Worm (Caenorhabditis elegans) whole organism, L2 larva: ENCODE data around the gene nyn-1.

ENCODE experiments used
- C34F6.9 ChIP-seq: fragments of 150-350 bp; optimal IDR thresholded peaks from 2 replicates; lab custom pipeline; 2014; ENCODE audit warnings: missing biosample characterization, missing genetic modification characterization
- F13H6.1 ChIP-seq: sonication (generic microtip); optimal IDR thresholded peaks from 2 replicates; lab custom pipeline; 2016; ENCODE audit warnings: missing genetic modification characterization, missing compliant biosample characterization
- R02D3.7 ChIP-seq: fragments of 150-350 bp; optimal IDR thresholded peaks from 2 replicates; lab custom pipeline; 2014; ENCODE audit warnings: missing biosample characterization, missing genetic modification characterization
- Y55F3AM.14 ChIP-seq: fragments of 200-800 bp; sonication (Bioruptor generic); optimal IDR thresholded peaks from 2 replicates; lab custom pipeline; 2018; ENCODE audit warnings: mild to moderate bottlenecking, missing genetic modification characterization, missing compliant biosample characterization
- ZK546.5 ChIP-seq: sonication (generic microtip); optimal IDR thresholded peaks from 2 replicates; lab custom pipeline; 2017; ENCODE audit warnings: missing biosample characterization, missing genetic modification characterization
- alr-1 ChIP-seq: fragments of 150-350 bp; optimal IDR thresholded peaks from 2 replicates; lab custom pipeline; 2014; ENCODE audit warnings: missing biosample characterization, missing genetic modification characterization
- ama-1 ChIP-seq: fragments of 150-350 bp; optimal IDR thresholded peaks from 2 replicates; lab custom pipeline; 2018; ENCODE audit warnings: inconsistent platforms
- blmp-1 ChIP-seq: sonication (generic microtip); optimal IDR thresholded peaks from 2 replicates; lab custom pipeline; 2017; ENCODE audit warnings: missing genetic modification characterization, mild to moderate bottlenecking, missing compliant biosample characterization, antibody characterized with exemption, moderate library complexity; ENCODE audit not compliant: insufficient read depth
- ceh-16 ChIP-seq: fragments of 150-350 bp; optimal IDR thresholded peaks from 2 replicates; lab custom pipeline; 2014; ENCODE audit warnings: missing biosample characterization, missing genetic modification characterization
- crh-2 ChIP-seq: sonication (generic microtip); optimal IDR thresholded peaks from 2 replicates; lab custom pipeline; 2017; ENCODE audit warnings: missing biosample characterization, missing genetic modification characterization
- dmd-4 ChIP-seq: sonication (generic microtip); optimal IDR thresholded peaks from 2 replicates; lab custom pipeline; 2017; ENCODE audit warnings: missing biosample characterization, missing genetic modification characterization
- egl-27 ChIP-seq: sonication (generic microtip); optimal IDR thresholded peaks from 3 replicates; lab custom pipeline; 2017; ENCODE audit warnings: missing biosample characterization, missing genetic modification reagents, missing genetic modification characterization
- elt-1 ChIP-seq: fragments of 150-350 bp; optimal IDR thresholded peaks from 2 replicates; lab custom pipeline; 2014; ENCODE audit warnings: missing biosample characterization, missing genetic modification characterization
- elt-3 ChIP-seq: sonication (generic microtip); optimal IDR thresholded peaks from 2 replicates; lab custom pipeline; 2017; ENCODE audit warnings: missing biosample characterization, missing genetic modification characterization
- fos-1 ChIP-seq: fragments of 150-350 bp; optimal IDR thresholded peaks from 2 replicates; lab custom pipeline; 2014; ENCODE audit warnings: missing biosample characterization, missing genetic modification characterization
- gmeb-1 ChIP-seq: fragments of 150-350 bp; optimal IDR thresholded peaks from 2 replicates; lab custom pipeline; 2014; ENCODE audit warnings: missing biosample characterization, missing genetic modification characterization
- lin-13 ChIP-seq: fragments of 150-350 bp; optimal IDR thresholded peaks from 2 replicates; lab custom pipeline; 2014; ENCODE audit warnings: missing biosample characterization, missing genetic modification reagents, missing genetic modification characterization
- lin-39 ChIP-seq: fragments of 150-350 bp; optimal IDR thresholded peaks from 2 replicates; lab custom pipeline; 2014; ENCODE audit warnings: missing biosample characterization, missing genetic modification reagents, missing genetic modification characterization
- lsy-2 ChIP-seq, 2 experiments: fragments of 150-350 bp in 1 of 2; sonication (generic microtip) in 1 of 2; optimal IDR thresholded peaks; 2 replicates each; lab custom pipeline; 2014 to 2017; ENCODE audit warnings: missing biosample characterization in 2 of 2, missing genetic modification characterization in 2 of 2
- mab-5 ChIP-seq: fragments of 150-350 bp; optimal IDR thresholded peaks from 2 replicates; lab custom pipeline; 2014; ENCODE audit warnings: missing biosample characterization, missing genetic modification characterization
- nhr-10 ChIP-seq: sonication (generic microtip); optimal IDR thresholded peaks from 2 replicates; lab custom pipeline; 2017; ENCODE audit warnings: missing biosample characterization, missing genetic modification characterization
- nhr-11 ChIP-seq: fragments of 150-350 bp; optimal IDR thresholded peaks from 2 replicates; lab custom pipeline; 2014; ENCODE audit warnings: missing biosample characterization, missing genetic modification characterization
- nhr-12 ChIP-seq: fragments of 150-350 bp; optimal IDR thresholded peaks from 2 replicates; lab custom pipeline; 2014; ENCODE audit warnings: missing biosample characterization, missing genetic modification characterization
- nhr-129 ChIP-seq: fragments of 150-350 bp; optimal IDR thresholded peaks from 2 replicates; lab custom pipeline; 2014; ENCODE audit warnings: missing biosample characterization, missing genetic modification characterization
- nhr-23 ChIP-seq: fragments of 150-350 bp; optimal IDR thresholded peaks from 2 replicates; lab custom pipeline; 2014; ENCODE audit warnings: missing biosample characterization, missing genetic modification reagents, missing genetic modification characterization
- nhr-237 ChIP-seq: fragments of 150-350 bp; optimal IDR thresholded peaks from 2 replicates; lab custom pipeline; 2014; ENCODE audit warnings: missing biosample characterization, missing genetic modification characterization
- nhr-25 ChIP-seq: fragments of 150-350 bp; sonication (generic microtip); optimal IDR thresholded peaks from 3 replicates; lab custom pipeline; 2014; ENCODE audit warnings: missing biosample characterization, missing genetic modification characterization
- nhr-6 ChIP-seq: fragments of 150-350 bp; optimal IDR thresholded peaks from 2 replicates; lab custom pipeline; 2014; ENCODE audit warnings: missing biosample characterization, missing genetic modification characterization
- peb-1 ChIP-seq: fragments of 150-350 bp; optimal IDR thresholded peaks from 2 replicates; lab custom pipeline; 2014; ENCODE audit warnings: missing biosample characterization, missing genetic modification characterization
- skn-1 ChIP-seq: sonication (generic microtip); optimal IDR thresholded peaks from 2 replicates; lab custom pipeline; 2017; ENCODE audit warnings: missing biosample characterization, missing genetic modification characterization
- sma-3 ChIP-seq: sonication (generic microtip); optimal IDR thresholded peaks from 2 replicates; lab custom pipeline; 2016; ENCODE audit warnings: missing genetic modification reagents, missing genetic modification characterization, missing compliant biosample characterization
- sma-9 ChIP-seq, 2 experiments: fragments of 150-350 bp in 1 of 2; sonication (generic microtip) in 1 of 2; optimal IDR thresholded peaks; 2 replicates each; lab custom pipeline; 2014 to 2016; ENCODE audit warnings: missing genetic modification characterization in 2 of 2, mild to moderate bottlenecking in 1 of 2, missing biosample characterization in 1 of 2, missing compliant biosample characterization in 1 of 2, missing genetic modification reagents in 1 of 2, moderate library complexity in 1 of 2
- snpc-4 ChIP-seq: fragments of 150-350 bp; optimal IDR thresholded peaks from 2 replicates; lab custom pipeline; 2014; ENCODE audit warnings: missing biosample characterization, missing genetic modification characterization
- unc-39 ChIP-seq: fragments of 150-350 bp; optimal IDR thresholded peaks from 2 replicates; lab custom pipeline; 2014; ENCODE audit warnings: missing biosample characterization, missing genetic modification characterization
- unc-55 ChIP-seq: fragments of 150-350 bp; sonication (generic microtip); optimal IDR thresholded peaks from 3 replicates; lab custom pipeline; 2014; ENCODE audit warnings: missing biosample characterization, missing genetic modification reagents, missing genetic modification characterization
- unc-62 ChIP-seq: fragments of 150-350 bp; optimal IDR thresholded peaks from 2 replicates; lab custom pipeline; 2014; ENCODE audit warnings: missing biosample characterization, missing genetic modification reagents, missing genetic modification characterization
- zag-1 ChIP-seq: fragments of 150-350 bp; optimal IDR thresholded peaks from 2 replicates; lab custom pipeline; 2014; ENCODE audit warnings: missing biosample characterization, missing genetic modification characterization
- ztf-1 ChIP-seq: fragments of 200-800 bp; sonication (Bioruptor generic); conservative IDR thresholded peaks from 2 replicates; pipeline ENCODE4 v1.3.6; 2022; ENCODE audit warnings: missing genetic modification characterization, missing compliant biosample characterization
- ztf-11 ChIP-seq: sonication (generic microtip); optimal IDR thresholded peaks from 2 replicates; lab custom pipeline; 2017; ENCODE audit warnings: missing biosample characterization, missing genetic modification characterization

The nyn-1 gene

DNA sequence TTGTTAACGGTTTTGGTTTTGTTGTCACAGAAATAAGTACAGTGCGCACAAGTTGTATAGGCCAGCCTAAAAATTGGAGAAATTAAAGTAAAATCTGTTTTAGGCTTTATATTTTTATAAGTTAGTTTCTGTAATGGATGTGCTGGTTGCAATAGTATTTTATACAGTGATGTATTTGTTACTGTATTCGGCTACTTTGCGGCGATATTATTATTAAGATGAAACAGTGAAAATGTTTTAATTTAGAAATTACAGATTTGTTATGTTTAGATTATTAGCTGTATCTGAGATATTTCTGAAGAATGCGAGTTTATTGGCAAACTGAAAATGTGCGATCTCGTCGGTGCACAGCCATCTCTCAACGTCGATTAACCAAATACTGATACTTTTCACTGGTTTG, 39.3 kb downstream of the nyn-1 start, which contains the start of gene ule-4:
TSS of gene ule-4 (minus strand) at position 101 of the 400 bp plus-strand sequence.
- TF ChIP-seq elt-3: no peak
- TF ChIP-seq ztf-11 (tag; lab: Kevin White, UChicago): no peak
- TF ChIP-seq ztf-1: no peak
- TF ChIP-seq mab-5 (tag; lab: Kevin White, UChicago): no peak
- TF ChIP-seq crh-2 (tag; lab: Kevin White, UChicago): no peak
- TF ChIP-seq nhr-25 (tag; lab: Kevin White, UChicago): no peak
- TF ChIP-seq dmd-4 (tag; lab: Kevin White, UChicago): no peak
- TF ChIP-seq nhr-11: no peak
- no peak for TF ChIP-seq R02D3.7 (tag; lab: Kevin White, UChicago)
- no peak for TF ChIP-seq skn-1 (tag; lab: Kevin White, UChicago)
- TF ChIP-seq fos-1 (tag; lab: Kevin White, UChicago): no peak
- TF ChIP-seq nhr-237 (tag; lab: Kevin White, UChicago): no peak

DNA sequence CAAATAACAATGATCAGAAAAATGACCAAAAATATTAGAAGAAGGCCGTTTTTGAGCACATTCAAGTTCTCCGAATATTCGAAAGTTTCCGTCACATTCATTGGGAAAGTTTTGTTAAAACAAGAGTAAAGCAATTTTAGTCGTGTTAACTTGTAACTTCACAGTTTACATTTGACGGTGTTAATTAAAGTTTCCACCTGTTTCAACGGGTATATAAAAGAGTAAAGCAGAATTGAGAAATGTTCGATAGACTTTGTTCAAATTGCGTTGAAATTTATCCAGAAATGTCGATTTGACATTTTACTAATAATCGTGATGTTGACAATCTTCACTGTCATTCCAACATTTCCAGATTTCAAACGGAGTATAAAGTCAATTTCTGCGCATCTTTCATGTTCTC, 41.0 kb downstream of the nyn-1 start, which contains the start of gene srz-29:
TSS of gene srz-29 (minus strand) at position 101 of the 400 bp plus-strand sequence.
- TF ChIP-seq nhr-11 (no peak), sma-3 (no peak), skn-1 (tag; lab: Kevin White, UChicago) (no peak), ama-1 (lab: Kevin White, UChicago) (no peak), alr-1 (tag; lab: Kevin White, UChicago) (no peak), elt-1 (tag; lab: Kevin White, UChicago) (no peak), ZK546.5 (tag; lab: Kevin White, UChicago) (no peak), peb-1 (tag; lab: Kevin White, UChicago) (no peak), gmeb-1 (no peak)

DNA sequence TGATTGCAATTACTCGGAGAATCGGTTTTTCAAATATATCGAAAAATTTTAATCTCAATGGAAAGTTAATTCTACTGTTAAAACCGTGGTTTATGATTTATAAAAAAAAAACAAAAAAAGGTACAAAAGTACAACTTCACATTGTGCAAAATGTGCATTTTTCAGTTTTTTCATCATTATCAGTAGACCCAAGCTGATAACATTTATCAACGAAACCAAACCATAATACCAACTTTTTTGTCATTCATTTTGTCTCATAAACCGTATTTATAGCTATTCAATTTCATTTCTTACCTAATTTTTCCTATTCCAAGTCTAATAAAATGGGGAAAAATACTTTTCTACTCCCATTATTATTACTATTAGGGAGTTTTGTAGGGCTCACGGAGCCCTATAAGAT, 47.8 kb downstream of the nyn-1 start, which contains the start of gene ugt-22:
TSS of gene ugt-22 (plus strand) at position 234 of the 400 bp plus-strand sequence.
- TF ChIP-seq unc-55 (GFP tag; lab: Kevin White, UChicago): no peak
- no peak for TF ChIP-seq sma-9 (GFP tag; optimal IDR thresholded peaks at IDR 0.05; lab: Kevin White, UChicago)
- TF ChIP-seq sma-9 (tag; optimal IDR thresholded peaks at IDR 0.05; lab: Kevin White, UChicago): no peak
- TF ChIP-seq fos-1 (tag; lab: Kevin White, UChicago): peak; percentile 73
- no peak for TF ChIP-seq nhr-25 (tag; lab: Kevin White, UChicago)
- TF ChIP-seq nhr-6 (tag; lab: Kevin White, UChicago): no peak
- no peak for TF ChIP-seq mab-5 (tag; lab: Kevin White, UChicago)
- no peak for TF ChIP-seq unc-62 (GFP tag; lab: Kevin White, UChicago)
- no peak for TF ChIP-seq sma-3
- TF ChIP-seq elt-1 (tag; lab: Kevin White, UChicago): no peak
- no peak for TF ChIP-seq R02D3.7 (tag; lab: Kevin White, UChicago)
- peak; percentile 15 for TF ChIP-seq gmeb-1
- no peak for TF ChIP-seq peb-1 (tag; lab: Kevin White, UChicago)
- no peak for TF ChIP-seq nhr-129
- TF ChIP-seq ztf-11 (tag; lab: Kevin White, UChicago): no peak
- TF ChIP-seq skn-1 (tag; lab: Kevin White, UChicago): peak; percentile 68
- no peak for TF ChIP-seq C34F6.9
- no peak for TF ChIP-seq snpc-4
- TF ChIP-seq nhr-10 (tag; lab: Kevin White, UChicago): no peak
- no peak for TF ChIP-seq blmp-1
- no peak for TF ChIP-seq nhr-12 (tag; lab: Kevin White, UChicago)
- no peak for TF ChIP-seq Y55F3AM.14 (GFP tag; lab: Kevin White, UChicago)
- no peak for TF ChIP-seq ztf-1

DNA sequence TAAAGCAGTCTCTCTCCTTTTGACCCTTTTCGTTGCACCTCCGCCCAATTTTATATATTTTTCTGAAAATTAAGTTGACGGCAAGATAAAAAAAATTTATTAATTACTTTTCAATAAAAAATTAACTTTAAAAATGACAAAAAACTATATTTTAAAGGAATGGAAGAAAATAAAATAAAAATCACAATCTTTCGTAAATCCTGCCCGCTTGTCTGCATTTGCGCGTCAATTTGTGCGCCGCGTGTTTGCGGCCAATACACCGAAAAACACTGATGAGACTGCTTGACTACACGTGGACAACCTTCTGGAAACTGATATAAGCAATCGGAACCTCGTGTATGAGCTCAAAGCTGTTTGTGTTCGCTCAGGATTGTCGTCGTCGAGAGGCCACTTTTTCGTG, 49.8 kb downstream of the nyn-1 start, which contains the start of gene C08F11.7:
TSS of gene C08F11.7 (plus strand) at position 301 of the 400 bp plus-strand sequence.
- TF ChIP-seq lin-13 (no peak), egl-27 (tag; lab: Kevin White, UChicago) (no peak), F13H6.1 (tag; lab: Kevin White, UChicago) (no peak), ama-1 (lab: Kevin White, UChicago) (no peak), zag-1 (tag; lab: Kevin White, UChicago) (no peak), lin-39 (no peak), Y55F3AM.14 (GFP tag; lab: Kevin White, UChicago) (no peak), sma-3 (no peak), ceh-16 (no peak), unc-62 (GFP tag; lab: Kevin White, UChicago) (no peak), nhr-23 (no peak), unc-55 (GFP tag; lab: Kevin White, UChicago) (no peak), C34F6.9 (no peak), ztf-11 (tag; lab: Kevin White, UChicago) (no peak), fos-1 (tag; lab: Kevin White, UChicago) (no peak), lsy-2 (tag; optimal IDR thresholded peaks at IDR 0.05; lab: Kevin White, UChicago) (no peak), nhr-6 (tag; lab: Kevin White, UChicago) (no peak), unc-39 (no peak), snpc-4 (no peak)
